Fruit fly (Drosophila melanogaster) whole organism, larva: ENCODE data around the gene Alh.

ENCODE experiments used
- noc ChIP-seq: fragments of 200-800 bp; sonication (Bioruptor generic); optimal IDR thresholded peaks from 3 replicates; lab custom pipeline; 2019; ENCODE audit warnings: missing biosample characterization, mild to moderate bottlenecking, missing genetic modification characterization, moderate library complexity

The Alh gene

dm6 chr3R:7137207-7137606 is 13.2 kb upstream of the Alh start:
- no peak for TF ChIP-seq noc (tag; lab: Kevin White, UChicago)

- TF ChIP-seq noc (tag; lab: Kevin White, UChicago), result no peak
Observed at dm6 chr3R:7135881-7136280, 11.9 kb upstream of the Alh start, which contains the start of gene Fer1. TSS of gene Fer1 (plus strand) at chr3R:7136206.

dm6 chr3R:7134715-7135505 is 10.9 kb upstream of the Alh start:
- TF ChIP-seq noc (tag; lab: Kevin White, UChicago), result no peak

- no peak for TF ChIP-seq noc (tag; lab: Kevin White, UChicago)
Observed at dm6 chr3R:7131260-7131659, 7.3 kb upstream of the Alh start, which contains the start of gene CG31493. TSS of gene CG31493 (plus strand) at chr3R:7131560.

dm6 chr3R:7130827-7131226 is 6.8 kb upstream of the Alh start:
- TF ChIP-seq noc (tag; lab: Kevin White, UChicago), result no peak

- peak; percentile 80 for TF ChIP-seq noc (tag; lab: Kevin White, UChicago)
Observed at dm6 chr3R:7129280-7130069, 5.5 kb upstream of the Alh start, which contains the start of gene CG31248. TSS of gene CG31248 (plus strand) at chr3R:7129320.

dm6 chr3R:7127966-7128365 is 4.0 kb upstream of the Alh start, which contains the start of gene CG10068:
TSS of gene CG10068 (minus strand) at chr3R:7128027.
- TF ChIP-seq noc (tag; lab: Kevin White, UChicago), result peak; percentile 84

- no peak for TF ChIP-seq noc (tag; lab: Kevin White, UChicago)
Observed at dm6 chr3R:7123699-7124098, 286 bp downstream of the Alh start.

- TF ChIP-seq noc (tag; lab: Kevin White, UChicago), result no peak
Observed at dm6 chr3R:7123073-7123572, 862 bp downstream of the Alh start.

dm6 chr3R:7122172-7123072 is 1.6 kb downstream of the Alh start:
- TF ChIP-seq noc (tag; lab: Kevin White, UChicago), result no peak

dm6 chr3R:7117590-7117989 is 6.4 kb downstream of the Alh start, which contains the start of gene Mlp84B:
TSS of gene Mlp84B (minus strand) at chr3R:7117732.
- TF ChIP-seq noc (tag; lab: Kevin White, UChicago), result no peak

- no peak for TF ChIP-seq noc (tag; lab: Kevin White, UChicago)
Observed at dm6 chr3R:7116511-7116910, 7.5 kb downstream of the Alh start.

- TF ChIP-seq noc (tag; lab: Kevin White, UChicago), result no peak
Observed at dm6 chr3R:7112977-7113376, 11.0 kb downstream of the Alh start.

dm6 chr3R:7111206-7111858 is 12.7 kb downstream of the Alh start:
- no peak for TF ChIP-seq noc (tag; lab: Kevin White, UChicago)
